Worm (Caenorhabditis elegans): ENCODE results near the gene ZC404.2.

Gene ZC404.2

ce11 chrV:6823432-6823831 lies 35.7 kb downstream of the ZC404.2 start:
- TF ChIP-seq pqm-1 (tag; optimal IDR thresholded peaks at IDR 0.05) (peak; percentile 84), nhr-76 (tag; optimal IDR thresholded peaks at IDR 0.05) (no peak), elt-2 (tag; optimal IDR thresholded peaks at IDR 0.05) (peak; percentile 92)

ce11 chrV:6828786-6829185 lies 41.0 kb downstream of the ZC404.2 start, which contains the start of gene dmsr-15:
Gene dmsr-15, minus strand, starts transcription at chrV:6828886.
- TF ChIP-seq eor-1 (tag; optimal IDR thresholded peaks at IDR 0.05) (no peak), pqm-1 (tag; optimal IDR thresholded peaks at IDR 0.05) (no peak), ama-1 (optimal IDR thresholded peaks at IDR 0.05) (no peak), nhr-12 (tag; optimal IDR thresholded peaks at IDR 0.05) (no peak), aly-2 (tag; optimal IDR thresholded peaks at IDR 0.05) (no peak), nhr-77 (tag; optimal IDR thresholded peaks at IDR 0.05) (no peak), ztf-11 (tag; optimal IDR thresholded peaks at IDR 0.05) (no peak), jun-1 (tag; optimal IDR thresholded peaks at IDR 0.05) (no peak), unc-62 (GFP tag; optimal IDR thresholded peaks at IDR 0.05) (no peak), fkh-2 (tag; optimal IDR thresholded peaks at IDR 0.05) (no peak), nhr-25 (tag; optimal IDR thresholded peaks at IDR 0.05) (no peak), lin-15B (tag; optimal IDR thresholded peaks at IDR 0.05) (no peak), R02D3.7 (tag; optimal IDR thresholded peaks at IDR 0.05) (no peak), daf-12 (tag; optimal IDR thresholded peaks at IDR 0.05) (no peak), nhr-76 (tag; optimal IDR thresholded peaks at IDR 0.05) (no peak), lin-39 (tag; optimal IDR thresholded peaks at IDR 0.05) (no peak), mdl-1 (tag; optimal IDR thresholded peaks at IDR 0.05) (no peak), nhr-43 (tag; optimal IDR thresholded peaks at IDR 0.05; ENCODE audit: poor library complexity, severe bottlenecking) (no peak), unc-39 (tag; optimal IDR thresholded peaks at IDR 0.05) (no peak)

- no peak for TF ChIP-seq ceh-28 (tag; optimal IDR thresholded peaks at IDR 0.05)
- TF ChIP-seq zag-1 (tag; optimal IDR thresholded peaks at IDR 0.05): no peak
- TF ChIP-seq jun-1 (tag; optimal IDR thresholded peaks at IDR 0.05): no peak
- TF ChIP-seq elt-1 (tag; optimal IDR thresholded peaks at IDR 0.05): no peak
- no peak for TF ChIP-seq sea-2 (GFP tag; optimal IDR thresholded peaks at IDR 0.05)
- no peak for TF ChIP-seq nhr-77 (tag; optimal IDR thresholded peaks at IDR 0.05)
- no peak for TF ChIP-seq nhr-76 (tag; optimal IDR thresholded peaks at IDR 0.05)
- TF ChIP-seq hmg-11 (tag; optimal IDR thresholded peaks at IDR 0.05): no peak
- no peak for TF ChIP-seq unc-62 (GFP tag; optimal IDR thresholded peaks at IDR 0.05)
- TF ChIP-seq snpc-4 (tag; optimal IDR thresholded peaks at IDR 0.05): no peak
- no peak for TF ChIP-seq elt-2 (tag; optimal IDR thresholded peaks at IDR 0.05)
- TF ChIP-seq fos-1 (tag; optimal IDR thresholded peaks at IDR 0.05): no peak
- TF ChIP-seq elt-3 (tag; optimal IDR thresholded peaks at IDR 0.05): no peak
- no peak for TF ChIP-seq egl-27 (tag; optimal IDR thresholded peaks at IDR 0.05)
- no peak for TF ChIP-seq nhr-28 (tag; optimal IDR thresholded peaks at IDR 0.05)
- no peak for TF ChIP-seq mdl-1 (tag; optimal IDR thresholded peaks at IDR 0.05)
- no peak for TF ChIP-seq nhr-237 (tag; optimal IDR thresholded peaks at IDR 0.05)
- no peak for TF ChIP-seq ceh-16 (tag; optimal IDR thresholded peaks at IDR 0.05)
Measured at ce11 chrV:6829404-6829803, 41.7 kb downstream of the ZC404.2 start, which contains the start of gene col-141. Gene col-141, plus strand, starts transcription at chrV:6829704.

- TF ChIP-seq ama-1 (optimal IDR thresholded peaks at IDR 0.05) (no peak), ceh-16 (tag; optimal IDR thresholded peaks at IDR 0.05) (no peak), fkh-10 (GFP tag; optimal IDR thresholded peaks at IDR 0.05) (no peak), unc-39 (tag; optimal IDR thresholded peaks at IDR 0.05) (no peak), elt-1 (tag; optimal IDR thresholded peaks at IDR 0.05) (no peak), unc-62 (GFP tag; optimal IDR thresholded peaks at IDR 0.05) (no peak), lin-15B (tag; optimal IDR thresholded peaks at IDR 0.05) (no peak), hmg-11 (tag; optimal IDR thresholded peaks at IDR 0.05) (no peak), nhr-237 (tag; optimal IDR thresholded peaks at IDR 0.05) (no peak), lsy-12 (tag; optimal IDR thresholded peaks at IDR 0.05) (no peak), fos-1 (tag; optimal IDR thresholded peaks at IDR 0.05) (no peak), snpc-4 (tag; optimal IDR thresholded peaks at IDR 0.05) (no peak), mml-1 (tag; optimal IDR thresholded peaks at IDR 0.05) (no peak), zag-1 (tag; optimal IDR thresholded peaks at IDR 0.05) (no peak), eor-1 (tag; optimal IDR thresholded peaks at IDR 0.05) (no peak), nhr-77 (tag; optimal IDR thresholded peaks at IDR 0.05) (no peak), skn-1 (tag; optimal IDR thresholded peaks at IDR 0.05) (no peak), pha-4 (tag; optimal IDR thresholded peaks at IDR 0.05) (no peak)
Measured at ce11 chrV:6830075-6830474, 42.3 kb downstream of the ZC404.2 start.
